Worm (Caenorhabditis elegans): ENCODE measurements around the gene efa-6.

Gene efa-6

ce11 chrIV:12632430-12632829 is 17.9 kb upstream of the efa-6 start:
- peak; percentile 64 for TF ChIP-seq ces-1 (GFP tag; optimal IDR thresholded peaks at IDR 0.05)
- TF ChIP-seq ham-2 (GFP tag; optimal IDR thresholded peaks at IDR 0.05), result no peak
- no peak for TF ChIP-seq flh-1 (GFP tag; optimal IDR thresholded peaks at IDR 0.05)
- TF ChIP-seq drap-1 (GFP tag; optimal IDR thresholded peaks at IDR 0.05), result no peak
- no peak for TF ChIP-seq unc-39 (tag; optimal IDR thresholded peaks at IDR 0.05)
- TF ChIP-seq ceh-83 (GFP tag; optimal IDR thresholded peaks at IDR 0.05), result no peak
- no peak for TF ChIP-seq nhr-28 (tag; optimal IDR thresholded peaks at IDR 0.05)

ce11 chrIV:12630922-12631321 is 16.4 kb upstream of the efa-6 start, which contains the start of gene ark-1:
TSS of gene ark-1 (minus strand) at chrIV:12631022.
- no peak for TF ChIP-seq sptf-1 (tag; optimal IDR thresholded peaks at IDR 0.05)
- TF ChIP-seq bed-3 (GFP tag; optimal IDR thresholded peaks at IDR 0.05), result no peak
- TF ChIP-seq lin-13 (tag; optimal IDR thresholded peaks at IDR 0.05), result no peak
- TF ChIP-seq unc-39 (tag; optimal IDR thresholded peaks at IDR 0.05), result no peak
- TF ChIP-seq cnd-1 (tag; optimal IDR thresholded peaks at IDR 0.05), result no peak
- no peak for TF ChIP-seq pha-4 (tag; optimal IDR thresholded peaks at IDR 0.05)
- TF ChIP-seq snpc-4 (tag; optimal IDR thresholded peaks at IDR 0.05), result no peak
- TF ChIP-seq zip-8 (tag; optimal IDR thresholded peaks at IDR 0.05), result no peak
- no peak for TF ChIP-seq unc-62 (GFP tag; optimal IDR thresholded peaks at IDR 0.05)

- TF ChIP-seq ceh-39 (tag; optimal IDR thresholded peaks at IDR 0.05) (no peak), tbx-8 (GFP tag; optimal IDR thresholded peaks at IDR 0.05) (no peak), snpc-4 (tag; optimal IDR thresholded peaks at IDR 0.05) (no peak), unc-62 (GFP tag; optimal IDR thresholded peaks at IDR 0.05) (peak; percentile 54), nhr-76 (tag; optimal IDR thresholded peaks at IDR 0.05) (no peak), ztf-11 (tag; optimal IDR thresholded peaks at IDR 0.05) (no peak), hlh-1 (tag; optimal IDR thresholded peaks at IDR 0.05) (peak; percentile 84), elt-3 (tag; optimal IDR thresholded peaks at IDR 0.05) (no peak), flh-1 (GFP tag; optimal IDR thresholded peaks at IDR 0.05) (no peak), unc-120 (tag; optimal IDR thresholded peaks at IDR 0.05; ENCODE audit: poor library complexity, severe bottlenecking) (no peak)
Observed at ce11 chrIV:12620921-12621320, 6.4 kb upstream of the efa-6 start.

ce11 chrIV:12618877-12619276 is 4.4 kb upstream of the efa-6 start:
- no peak for TF ChIP-seq lin-13 (tag; optimal IDR thresholded peaks at IDR 0.05)
- TF ChIP-seq ces-1 (GFP tag; optimal IDR thresholded peaks at IDR 0.05), result no peak
- TF ChIP-seq flh-1 (GFP tag; optimal IDR thresholded peaks at IDR 0.05), result no peak
- TF ChIP-seq lsy-2 (tag; optimal IDR thresholded peaks at IDR 0.05), result no peak
- TF ChIP-seq nhr-28 (tag; optimal IDR thresholded peaks at IDR 0.05), result no peak
- no peak for TF ChIP-seq sem-2 (GFP tag; optimal IDR thresholded peaks at IDR 0.05)
- no peak for TF ChIP-seq unc-39 (tag; optimal IDR thresholded peaks at IDR 0.05)

ce11 chrIV:12617934-12618333 is 3.4 kb upstream of the efa-6 start:
- TF ChIP-seq cnd-1 (tag; optimal IDR thresholded peaks at IDR 0.05) (no peak), bed-3 (GFP tag; optimal IDR thresholded peaks at IDR 0.05) (no peak), unc-120 (tag; optimal IDR thresholded peaks at IDR 0.05; ENCODE audit: poor library complexity, severe bottlenecking) (no peak), sptf-1 (tag; optimal IDR thresholded peaks at IDR 0.05) (no peak), nhr-2 (tag; optimal IDR thresholded peaks at IDR 0.05) (no peak), snpc-4 (tag; optimal IDR thresholded peaks at IDR 0.05) (no peak), unc-62 (GFP tag; optimal IDR thresholded peaks at IDR 0.05) (no peak), ces-1 (GFP tag; optimal IDR thresholded peaks at IDR 0.05) (no peak), drap-1 (GFP tag; optimal IDR thresholded peaks at IDR 0.05) (no peak), blmp-1 (tag; optimal IDR thresholded peaks at IDR 0.05) (no peak), pha-4 (tag; optimal IDR thresholded peaks at IDR 0.05) (no peak), unc-39 (tag; optimal IDR thresholded peaks at IDR 0.05) (no peak), ham-2 (GFP tag; optimal IDR thresholded peaks at IDR 0.05) (no peak), sem-2 (GFP tag; optimal IDR thresholded peaks at IDR 0.05) (no peak), zip-8 (tag; optimal IDR thresholded peaks at IDR 0.05) (no peak)

- no peak for TF ChIP-seq ceh-83 (GFP tag; optimal IDR thresholded peaks at IDR 0.05)
- no peak for TF ChIP-seq nhr-2 (tag; optimal IDR thresholded peaks at IDR 0.05)
- TF ChIP-seq lsy-2 (tag; optimal IDR thresholded peaks at IDR 0.05), result no peak
- no peak for TF ChIP-seq unc-120 (tag; optimal IDR thresholded peaks at IDR 0.05; ENCODE audit: poor library complexity, severe bottlenecking)
- TF ChIP-seq ztf-11 (tag; optimal IDR thresholded peaks at IDR 0.05), result no peak
- TF ChIP-seq hlh-1 (tag; optimal IDR thresholded peaks at IDR 0.05), result no peak
- TF ChIP-seq mab-5 (tag; optimal IDR thresholded peaks at IDR 0.05), result no peak
- TF ChIP-seq cnd-1 (tag; optimal IDR thresholded peaks at IDR 0.05), result peak; percentile 11
- no peak for TF ChIP-seq zip-8 (tag; optimal IDR thresholded peaks at IDR 0.05)
- TF ChIP-seq sptf-1 (tag; optimal IDR thresholded peaks at IDR 0.05), result peak; percentile 59
- TF ChIP-seq drap-1 (GFP tag; optimal IDR thresholded peaks at IDR 0.05), result no peak
- no peak for TF ChIP-seq unc-39 (tag; optimal IDR thresholded peaks at IDR 0.05)
- TF ChIP-seq ceh-39 (tag; optimal IDR thresholded peaks at IDR 0.05), result no peak
- TF ChIP-seq nhr-28 (tag; optimal IDR thresholded peaks at IDR 0.05), result no peak
- TF ChIP-seq sem-2 (GFP tag; optimal IDR thresholded peaks at IDR 0.05), result no peak
- no peak for TF ChIP-seq elt-3 (tag; optimal IDR thresholded peaks at IDR 0.05)
- TF ChIP-seq blmp-1 (tag; optimal IDR thresholded peaks at IDR 0.05), result no peak
- TF ChIP-seq ham-2 (GFP tag; optimal IDR thresholded peaks at IDR 0.05), result peak; percentile 95
- TF ChIP-seq flh-1 (GFP tag; optimal IDR thresholded peaks at IDR 0.05), result no peak
- TF ChIP-seq pha-4 (tag; optimal IDR thresholded peaks at IDR 0.05), result no peak
- TF ChIP-seq snpc-4 (tag; optimal IDR thresholded peaks at IDR 0.05), result no peak
- TF ChIP-seq mls-2 (tag; optimal IDR thresholded peaks at IDR 0.05), result peak; percentile 82
- TF ChIP-seq mep-1 (tag; optimal IDR thresholded peaks at IDR 0.05), result no peak
- TF ChIP-seq bed-3 (GFP tag; optimal IDR thresholded peaks at IDR 0.05), result no peak
- TF ChIP-seq elt-1 (tag; optimal IDR thresholded peaks at IDR 0.05; ENCODE audit: borderline replicate concordance, insufficient read depth), result no peak
- TF ChIP-seq lin-32 (GFP tag; optimal IDR thresholded peaks at IDR 0.05), result no peak
- TF ChIP-seq nhr-76 (tag; optimal IDR thresholded peaks at IDR 0.05), result no peak
- TF ChIP-seq nhr-237 (tag; optimal IDR thresholded peaks at IDR 0.05), result no peak
- no peak for TF ChIP-seq tbx-8 (GFP tag; optimal IDR thresholded peaks at IDR 0.05)
- TF ChIP-seq M03D4.4 (tag; optimal IDR thresholded peaks at IDR 0.05), result no peak
Observed at ce11 chrIV:12616943-12617689, 2.6 kb upstream of the efa-6 start.

All from whole organism, mixed stage, embryonic.